Worm (Caenorhabditis elegans): ENCODE measurements around the gene eor-1.

The eor-1 gene

ce11 chrIV:4814185-4814584 lies 15.2 kb upstream of the eor-1 start, which contains the start of gene srw-94:
TSS of gene srw-94 (plus strand) at chrIV:4814485.
- no peak for TF ChIP-seq F37B4.10 (GFP tag; IDR thresholded peaks at IDR 0.05)
- no peak for TF ChIP-seq F52B5.7 (tag; optimal IDR thresholded peaks at IDR 0.05)
- TF ChIP-seq K11D2.4 (GFP tag; IDR thresholded peaks at IDR 0.05) = no peak
- TF ChIP-seq nfyb-1 (GFP tag; IDR thresholded peaks at IDR 0.05) = no peak
- TF ChIP-seq gei-17 (GFP tag; optimal IDR thresholded peaks at IDR 0.05) = no peak
- TF ChIP-seq zfh-2 (GFP tag; conservative IDR thresholded peaks at IDR 0.05) = no peak

ce11 chrIV:4811863-4812262 lies 12.9 kb upstream of the eor-1 start, which contains the start of gene srw-95:
TSS of gene srw-95 (plus strand) at chrIV:4812075.
- no peak for TF ChIP-seq ZK185.1 (tag; optimal IDR thresholded peaks at IDR 0.05; ENCODE audit: poor library complexity, severe bottlenecking)
- no peak for TF ChIP-seq F52B5.7 (tag; optimal IDR thresholded peaks at IDR 0.05)
- no peak for TF ChIP-seq repo-1 (tag; optimal IDR thresholded peaks at IDR 0.05)
- TF ChIP-seq hmg-20 (GFP tag; IDR thresholded peaks at IDR 0.05) = no peak
- peak; percentile 53 for TF ChIP-seq hrde-1 (tag; optimal IDR thresholded peaks at IDR 0.05; ENCODE audit: borderline replicate concordance)
- peak; percentile 5 for TF ChIP-seq unc-130 (GFP tag; optimal IDR thresholded peaks at IDR 0.05)
- TF ChIP-seq F49E8.2 (tag; optimal IDR thresholded peaks at IDR 0.05; ENCODE audit: insufficient read depth) = peak; percentile 59
- TF ChIP-seq lin-26 (GFP tag; IDR thresholded peaks at IDR 0.05) = 0 out of 2 replicates have a peak, but pooled peaks have one; percentile 18
- 0 out of 2 replicates have a peak, but pooled peaks have one; percentile 8 for TF ChIP-seq bed-1 (GFP tag; IDR thresholded peaks at IDR 0.05)
- peak; percentile 50; the same call in 1 of the 2 replicates for TF ChIP-seq rcor-1 (GFP tag; IDR thresholded peaks at IDR 0.05)
- no peak for TF ChIP-seq ztf-22 (GFP tag; optimal IDR thresholded peaks at IDR 0.05)
- peak; percentile 86 for TF ChIP-seq B0336.3 (GFP tag; IDR thresholded peaks at IDR 0.05)
- no peak for TF ChIP-seq lsy-27 (tag; optimal IDR thresholded peaks at IDR 0.05; ENCODE audit: borderline replicate concordance, insufficient read depth)
- no peak for TF ChIP-seq unc-62 (GFP tag; optimal IDR thresholded peaks at IDR 0.05)
- no peak for TF ChIP-seq attf-3 (GFP tag; conservative IDR thresholded peaks at IDR 0.05)
- no peak for TF ChIP-seq let-526 (GFP tag; IDR thresholded peaks at IDR 0.05)
- no peak for TF ChIP-seq nfya-1 (tag; optimal IDR thresholded peaks at IDR 0.05; ENCODE audit: borderline replicate concordance, insufficient read depth)
- TF ChIP-seq snpc-1.3 (tag; optimal IDR thresholded peaks at IDR 0.05; ENCODE audit: insufficient read depth) = peak; percentile 19
- no peak for TF ChIP-seq pbrm-1 (GFP tag; IDR thresholded peaks at IDR 0.05)
- TF ChIP-seq aptf-2 (GFP tag; conservative IDR thresholded peaks at IDR 0.05) = no peak
- TF ChIP-seq Y67H2A.10 (GFP tag; conservative IDR thresholded peaks at IDR 0.05) = no peak
- TF ChIP-seq snpc-4 (GFP tag; optimal IDR thresholded peaks at IDR 0.05) = no peak
- peak in 2 of 4 experiments; percentile 51 to 81 for TF ChIP-seq snpc-4 (tag; optimal IDR thresholded peaks at IDR 0.05)
- no peak for TF ChIP-seq ekl-4 (GFP tag; IDR thresholded peaks at IDR 0.05)
- TF ChIP-seq mcd-1 (GFP tag; IDR thresholded peaks at IDR 0.05) = peak; percentile 28; the same call in 1 of the 2 replicates
- TF ChIP-seq Y53G8AR.9 (GFP tag; conservative IDR thresholded peaks at IDR 0.05) = no peak
- TF ChIP-seq gei-17 (GFP tag; optimal IDR thresholded peaks at IDR 0.05) = no peak
- no peak for TF ChIP-seq nfyb-1 (GFP tag; IDR thresholded peaks at IDR 0.05)
- 0 out of 2 replicates have a peak, but pooled peaks have one; percentile 53 for TF ChIP-seq attf-6 (GFP tag; IDR thresholded peaks at IDR 0.05)
- no peak for TF ChIP-seq lsl-1 (GFP tag; optimal IDR thresholded peaks at IDR 0.05)
- TF ChIP-seq tbp1 (GFP tag; optimal IDR thresholded peaks at IDR 0.05) = peak; percentile 38
- TF ChIP-seq tbx-9 (tag; optimal IDR thresholded peaks at IDR 0.05; ENCODE audit: borderline replicate concordance) = no peak
- 0 out of 2 replicates have a peak, but pooled peaks have one; percentile 10 for TF ChIP-seq hmg-1.2 (GFP tag; IDR thresholded peaks at IDR 0.05)
- TF ChIP-seq nhr-27 (tag; optimal IDR thresholded peaks at IDR 0.05) = no peak
- TF ChIP-seq snpc-1.1 (tag; optimal IDR thresholded peaks at IDR 0.05; ENCODE audit: insufficient read depth) = peak; percentile 24
- TF ChIP-seq egrh-3 (GFP tag; IDR thresholded peaks at IDR 0.05) = no peak
- no peak for TF ChIP-seq sptf-2 (GFP tag; optimal IDR thresholded peaks at IDR 0.05)
- peak; percentile 45; the same call in 1 of the 2 replicates for TF ChIP-seq madf-6 (GFP tag; IDR thresholded peaks at IDR 0.05)
- TF ChIP-seq lin-54 (GFP tag; optimal IDR thresholded peaks at IDR 0.05) = peak; percentile 9
- peak; percentile 24 for TF ChIP-seq snpc-3.4 (tag; optimal IDR thresholded peaks at IDR 0.05)
- peak in 1 of 3 experiments; percentile 11 for TF ChIP-seq lin-35 (GFP tag; optimal IDR thresholded peaks at IDR 0.05)

All from whole organism, young adult.